Fruit fly (Drosophila melanogaster) whole organism: Measurements from ENCODE around the gene CG14545.

Source experiments
- CG8478 ChIP-seq: fragments of >200 bp; optimal IDR thresholded peaks from 2 replicates; lab custom pipeline; 2018; ENCODE audit warnings: inconsistent platforms
- EcR ChIP-seq, 2 experiments: fragments of >200 bp; optimal IDR thresholded peaks; 2 replicates each; lab custom pipeline; 2017; ENCODE audit warnings: missing biosample characterization in 2 of 2, missing genetic modification characterization in 2 of 2, missing genetic modification reagents in 2 of 2
- psq ChIP-seq: fragments of >200 bp; optimal IDR thresholded peaks from 2 replicates; lab custom pipeline; 2017

dm6 chr3R:25879324-25879766 lies 28.3 kb upstream of the CG14545 start:
- no peak for TF ChIP-seq CG8478 (lab: Kevin White, UChicago)
- no peak for TF ChIP-seq psq (lab: Kevin White, UChicago)
- no peak for TF ChIP-seq EcR (GFP tag; optimal IDR thresholded peaks at IDR 0.05; lab: Kevin White, UChicago)
